Worm (Caenorhabditis elegans): ENCODE measurements around the gene ztf-20.

ztf-20 gene

DNA sequence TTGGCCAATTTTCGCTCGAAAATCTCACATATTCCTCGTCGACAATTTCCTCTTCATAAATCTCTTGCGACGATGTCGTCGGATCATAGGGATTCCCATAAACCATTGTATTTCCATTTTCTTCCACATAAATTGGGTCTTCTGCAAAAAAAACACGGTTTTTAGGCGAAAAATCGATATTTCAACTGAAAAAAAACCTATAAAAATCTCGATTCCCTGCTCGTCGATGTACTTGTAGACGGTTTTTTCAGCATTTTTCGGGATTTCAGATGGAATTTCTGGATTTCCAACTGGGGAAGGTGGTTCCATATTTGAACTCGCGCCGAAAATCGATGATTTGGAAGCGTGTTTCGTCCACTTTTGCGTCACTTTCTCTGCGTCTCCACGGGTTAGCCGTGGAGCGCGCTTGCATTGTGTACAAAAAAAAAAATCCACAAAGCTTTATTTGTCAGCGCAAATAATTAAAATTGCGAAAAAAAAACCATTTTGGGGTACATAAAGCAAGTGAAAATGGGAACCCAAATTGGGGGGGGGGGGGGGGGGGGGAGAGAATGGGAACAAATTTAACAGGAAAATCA is 7.6 kb upstream of the ztf-20 start, which contains the start of gene Y39B6A.43 (continued):
- TF ChIP-seq ceh-62 (tag; optimal IDR thresholded peaks at IDR 0.05) (no peak), duxl-1 (tag; optimal IDR thresholded peaks at IDR 0.05; ENCODE audit: poor library complexity) (peak; percentile 96), saeg-2 (GFP tag; IDR thresholded peaks at IDR 0.05) (peak; percentile 92), pha-4 (GFP tag; IDR thresholded peaks at IDR 0.05) (peak; percentile 97), pha-4 (tag; optimal IDR thresholded peaks at IDR 0.05) (peak; percentile 94), nhr-6 (tag; optimal IDR thresholded peaks at IDR 0.05) (peak; percentile 94), mdl-1 (tag; optimal IDR thresholded peaks at IDR 0.05) (peak in 1 of 2 experiments; percentile 58), ctbp-1 (GFP tag; IDR thresholded peaks at IDR 0.05) (peak; percentile 95), hif-1 (tag; optimal IDR thresholded peaks at IDR 0.05) (peak; percentile 53 to 91), tra-1 (GFP tag; IDR thresholded peaks at IDR 0.05) (peak; percentile 97), snpc-4 (tag; optimal IDR thresholded peaks at IDR 0.05) (no peak), php-3 (GFP tag; IDR thresholded peaks at IDR 0.05) (peak; percentile 81), mes-2 (tag; optimal IDR thresholded peaks at IDR 0.05; ENCODE audit: poor library complexity, severe bottlenecking) (peak; percentile 98), nhr-10 (tag; optimal IDR thresholded peaks at IDR 0.05) (no peak), zfp-3 (GFP tag; conservative IDR thresholded peaks at IDR 0.05) (peak; percentile 97), ceh-32 (tag; optimal IDR thresholded peaks at IDR 0.05; ENCODE audit: poor library complexity) (peak; percentile 31), rbr-2 (tag; optimal IDR thresholded peaks at IDR 0.05) (peak; percentile 96), daf-16 (GFP tag; optimal IDR thresholded peaks at IDR 0.05) (peak; percentile 39 to 53), daf-16 (tag; optimal IDR thresholded peaks at IDR 0.05) (peak; percentile 91), tag-97 (GFP tag; IDR thresholded peaks at IDR 0.05) (0 out of 2 replicates have a peak, but pooled peaks have one; percentile 28), arid-1 (GFP tag; conservative IDR thresholded peaks at IDR 0.05) (peak; percentile 97), daf-19 (GFP tag; conservative IDR thresholded peaks at IDR 0.05) (no peak), nhr-77 (tag; optimal IDR thresholded peaks at IDR 0.05) (peak; percentile 98), ceh-44 (GFP tag; IDR thresholded peaks at IDR 0.05) (peak; percentile 94), nhr-48 (tag; optimal IDR thresholded peaks at IDR 0.05) (peak; percentile 77), dmd-9 (GFP tag; IDR thresholded peaks at IDR 0.05) (peak; percentile 96), ceh-20 (GFP tag; IDR thresholded peaks at IDR 0.05) (peak; percentile 96), F49E8.2 (tag; optimal IDR thresholded peaks at IDR 0.05; ENCODE audit: borderline replicate concordance) (peak; percentile 96), attf-4 (tag; optimal IDR thresholded peaks at IDR 0.05) (no peak), nhr-42 (GFP tag; IDR thresholded peaks at IDR 0.05) (peak; percentile 96), unc-130 (GFP tag; optimal IDR thresholded peaks at IDR 0.05) (peak; percentile 93), hlh-11 (tag; optimal IDR thresholded peaks at IDR 0.05) (peak; percentile 94), zip-2 (tag; optimal IDR thresholded peaks at IDR 0.05) (peak; percentile 81), mxl-3 (GFP tag; optimal IDR thresholded peaks at IDR 0.05) (peak; percentile 78), Y105C5A.15 (GFP tag; IDR thresholded peaks at IDR 0.05) (peak; percentile 69; the same call in 1 of the 2 replicates), pqm-1 (tag; optimal IDR thresholded peaks at IDR 0.05) (peak; percentile 11), jun-1 (tag; optimal IDR thresholded peaks at IDR 0.05) (peak; percentile 92), ZK546.5 (tag; optimal IDR thresholded peaks at IDR 0.05) (peak in 1 of 2 experiments; percentile 68), dve-1 (tag; optimal IDR thresholded peaks at IDR 0.05; ENCODE audit: insufficient read depth) (peak; percentile 99), nhr-102 (tag; optimal IDR thresholded peaks at IDR 0.05) (peak; percentile 95), F26F4.8 (GFP tag; conservative IDR thresholded peaks at IDR 0.05) (no peak), nhr-111 (GFP tag; optimal IDR thresholded peaks at IDR 0.05) (peak; percentile 34), cey-2 (tag; optimal IDR thresholded peaks at IDR 0.05; ENCODE audit: borderline replicate concordance, insufficient read depth) (no peak), nhr-237 (tag; optimal IDR thresholded peaks at IDR 0.05) (peak; percentile 70), ztf-7 (tag; optimal IDR thresholded peaks at IDR 0.05) (peak; percentile 73), mdt-29 (GFP tag; IDR thresholded peaks at IDR 0.05) (peak; percentile 95), egl-27 (tag; optimal IDR thresholded peaks at IDR 0.05) (no peak), madf-9 (GFP tag; conservative IDR thresholded peaks at IDR 0.05) (peak; percentile 93), hlh-30 (tag; optimal IDR thresholded peaks at IDR 0.05; ENCODE audit: insufficient read depth) (peak; percentile 90), vab-7 (GFP tag; IDR thresholded peaks at IDR 0.05) (peak; percentile 83)

Measured in whole organism, L4 larva.